Worm (Caenorhabditis elegans) whole organism, mixed stage, embryonic: ENCODE measurements around the gene rpb-11.

ENCODE experiments used
- blmp-1 ChIP-seq: fragments of 150-350 bp; optimal IDR thresholded peaks from 2 replicates; lab custom pipeline; 2014; ENCODE audit warnings: missing biosample characterization, missing genetic modification characterization
- drap-1 ChIP-seq: fragments of 200-800 bp; sonication (Bioruptor generic); optimal IDR thresholded peaks from 3 replicates; lab custom pipeline; 2018; ENCODE audit warnings: mild to moderate bottlenecking, missing genetic modification characterization, missing compliant biosample characterization
- lsy-2 ChIP-seq: fragments of 150-350 bp; optimal IDR thresholded peaks from 2 replicates; lab custom pipeline; 2014; ENCODE audit warnings: missing biosample characterization, missing genetic modification characterization
- mep-1 ChIP-seq: fragments of 150-350 bp; optimal IDR thresholded peaks from 2 replicates; lab custom pipeline; 2017; ENCODE audit warnings: missing biosample characterization, missing genetic modification reagents, missing genetic modification characterization, inconsistent platforms
- nhr-28 ChIP-seq: fragments of 150-350 bp; optimal IDR thresholded peaks from 2 replicates; lab custom pipeline; 2014; ENCODE audit warnings: missing biosample characterization, missing genetic modification characterization
- unc-120 ChIP-seq: sonication (generic microtip); optimal IDR thresholded peaks from 2 replicates; lab custom pipeline; 2017; ENCODE audit warnings: missing genetic modification characterization, missing compliant biosample characterization; ENCODE audit not compliant: poor library complexity, severe bottlenecking
- unc-62 ChIP-seq: fragments of 150-350 bp; optimal IDR thresholded peaks from 2 replicates; lab custom pipeline; 2014; ENCODE audit warnings: missing biosample characterization, missing genetic modification reagents, missing genetic modification characterization

DNA sequence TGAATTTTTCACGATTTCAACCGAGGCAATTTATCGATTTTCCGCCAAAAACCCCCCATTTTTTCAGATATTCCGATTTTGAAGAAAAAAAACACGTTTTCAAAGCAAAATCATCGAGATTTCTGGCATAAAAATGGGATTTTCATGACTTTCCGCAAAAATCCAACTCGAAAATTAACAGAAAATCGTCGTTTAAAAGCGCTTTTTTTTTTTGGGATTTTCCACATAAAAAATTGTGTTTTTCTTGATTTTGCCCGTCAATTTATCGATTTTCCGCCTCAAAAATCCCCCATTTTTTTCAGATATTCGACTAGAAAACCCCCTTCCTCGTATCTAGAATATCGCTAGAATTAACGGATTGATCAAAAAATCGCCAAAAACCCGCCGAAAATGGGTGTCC lies 8.7 kb downstream of the rpb-11 start, which contains the start of gene xrn-1:
- TF ChIP-seq mep-1 (tag; lab: Kevin White, UChicago): no peak
- no peak for TF ChIP-seq drap-1 (GFP tag; lab: Kevin White, UChicago)
- no peak for TF ChIP-seq blmp-1
- no peak for TF ChIP-seq nhr-28 (tag; lab: Kevin White, UChicago)
- no peak for TF ChIP-seq unc-62 (GFP tag; lab: Kevin White, UChicago)
- TF ChIP-seq unc-120: no peak
- no peak for TF ChIP-seq lsy-2
